Worm (Caenorhabditis elegans): ENCODE results near the gene nlp-78.

DNA sequence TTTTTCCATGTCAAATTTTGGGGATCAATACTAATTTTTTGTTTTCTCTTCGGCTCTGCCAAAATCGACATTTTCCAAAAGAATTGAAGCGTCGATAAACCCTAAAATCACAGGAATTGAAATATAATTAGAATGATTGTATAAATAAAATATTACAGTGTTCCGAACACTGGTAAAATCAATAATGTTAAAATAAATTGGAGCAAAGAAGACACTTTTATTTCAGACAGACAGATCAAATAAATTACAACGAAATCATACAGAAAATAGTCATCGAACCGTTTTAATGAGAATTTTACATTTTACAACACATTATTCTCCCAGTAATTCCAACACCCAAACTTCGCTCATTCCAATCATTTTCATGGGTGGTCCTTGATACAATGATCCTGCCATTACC, 31.8 kb downstream of the nlp-78 start, which contains the start of gene T23G7.3:
- TF ChIP-seq pbrm-1 (GFP tag; IDR thresholded peaks at IDR 0.05) (no peak), dox-1 (GFP tag; IDR thresholded peaks at IDR 0.05) (no peak), K11D2.4 (GFP tag; IDR thresholded peaks at IDR 0.05) (no peak), C17E4.6 (GFP tag; IDR thresholded peaks at IDR 0.05) (no peak), bed-2 (GFP tag; IDR thresholded peaks at IDR 0.05) (no peak), F57A8.1 (GFP tag; optimal IDR thresholded peaks at IDR 0.05) (no peak), ZK185.1 (tag; optimal IDR thresholded peaks at IDR 0.05; ENCODE audit: poor library complexity, severe bottlenecking) (no peak), rpc-1 (optimal IDR thresholded peaks at IDR 0.05) (no peak), rpc-1 (tag; optimal IDR thresholded peaks at IDR 0.05) (no peak), B0035.1 (tag; optimal IDR thresholded peaks at IDR 0.05) (no peak), lag-1 (GFP tag; IDR thresholded peaks at IDR 0.05) (no peak), unc-130 (GFP tag; optimal IDR thresholded peaks at IDR 0.05) (no peak), ama-1 (optimal IDR thresholded peaks at IDR 0.05) (no peak), ama-1 (GFP tag; optimal IDR thresholded peaks at IDR 0.05) (no peak), F49E8.2 (tag; optimal IDR thresholded peaks at IDR 0.05; ENCODE audit: insufficient read depth) (no peak)
